Worm (Caenorhabditis elegans) whole organism, L3 larva: ENCODE results near the gene F56F10.2.

ENCODE experiments used
- nhr-25 ChIP-seq: sonication (generic microtip); optimal IDR thresholded peaks from 2 replicates; lab custom pipeline; 2017; ENCODE audit warnings: missing biosample characterization, missing genetic modification characterization
- unc-62 ChIP-seq: fragments of 150-350 bp; sonication (generic microtip); optimal IDR thresholded peaks from 4 replicates; lab custom pipeline; 2014; ENCODE audit warnings: missing biosample characterization, missing genetic modification reagents, missing genetic modification characterization

ce11 chrX:841393-841792 is 18.0 kb upstream of the F56F10.2 start, which contains the start of gene F39H12.3:
- TF ChIP-seq unc-62 (GFP tag; lab: Kevin White, UChicago) (no peak), nhr-25 (no peak)
